Worm (Caenorhabditis elegans): ENCODE data around the gene sea-1.

Gene sea-1

ce11 chrII:3699591-3699990, 26.2 kb upstream of the sea-1 start, which contains the start of gene srx-104:
TSS of gene srx-104 (minus strand) at chrII:3699691.
- TF ChIP-seq ref-1 (GFP tag; conservative IDR thresholded peaks at IDR 0.05): no peak

ce11 chrII:3694664-3695063, 21.3 kb upstream of the sea-1 start, which contains the start of gene srx-102:
TSS of gene srx-102 (minus strand) at chrII:3694764.
- TF ChIP-seq cog-1 (tag; optimal IDR thresholded peaks at IDR 0.05) (no peak), flt-1 (GFP tag; IDR thresholded peaks at IDR 0.05) (no peak), tab-1 (GFP tag; IDR thresholded peaks at IDR 0.05) (no peak), ztf-23 (GFP tag; IDR thresholded peaks at IDR 0.05) (no peak), T22C8.4 (GFP tag; IDR thresholded peaks at IDR 0.05) (no peak), med-1 (GFP tag; optimal IDR thresholded peaks at IDR 0.05; ENCODE audit: insufficient read depth) (no peak), klf-2 (GFP tag; conservative IDR thresholded peaks at IDR 0.05) (no peak), ref-1 (GFP tag; conservative IDR thresholded peaks at IDR 0.05) (no peak), ztf-29 (GFP tag; IDR thresholded peaks at IDR 0.05) (no peak)

ce11 chrII:3690646-3691045, 17.3 kb upstream of the sea-1 start, which contains the start of gene srx-101:
TSS of gene srx-101 (minus strand) at chrII:3690746.
- TF ChIP-seq flt-1 (GFP tag; IDR thresholded peaks at IDR 0.05) (no peak), med-1 (GFP tag; optimal IDR thresholded peaks at IDR 0.05; ENCODE audit: insufficient read depth) (no peak), ztf-23 (GFP tag; IDR thresholded peaks at IDR 0.05) (no peak), T22C8.4 (GFP tag; IDR thresholded peaks at IDR 0.05) (no peak), tab-1 (GFP tag; IDR thresholded peaks at IDR 0.05) (no peak), ztf-29 (GFP tag; IDR thresholded peaks at IDR 0.05) (no peak), ref-1 (GFP tag; conservative IDR thresholded peaks at IDR 0.05) (no peak), cog-1 (tag; optimal IDR thresholded peaks at IDR 0.05) (no peak), klf-2 (GFP tag; conservative IDR thresholded peaks at IDR 0.05) (no peak)

ce11 chrII:3688333-3688732, 14.9 kb upstream of the sea-1 start, which contains the start of gene ifas-1:
TSS of gene ifas-1 (minus strand) at chrII:3688719.
- TF ChIP-seq cog-1 (tag; optimal IDR thresholded peaks at IDR 0.05) (no peak), med-1 (GFP tag; optimal IDR thresholded peaks at IDR 0.05; ENCODE audit: insufficient read depth) (no peak), ztf-29 (GFP tag; IDR thresholded peaks at IDR 0.05) (no peak), T22C8.4 (GFP tag; IDR thresholded peaks at IDR 0.05) (no peak), klf-2 (GFP tag; conservative IDR thresholded peaks at IDR 0.05) (no peak), tab-1 (GFP tag; IDR thresholded peaks at IDR 0.05) (no peak), ref-1 (GFP tag; conservative IDR thresholded peaks at IDR 0.05) (no peak), ztf-23 (GFP tag; IDR thresholded peaks at IDR 0.05) (no peak)

- no peak for TF ChIP-seq flt-1 (GFP tag; IDR thresholded peaks at IDR 0.05)
- TF ChIP-seq klf-2 (GFP tag; conservative IDR thresholded peaks at IDR 0.05): no peak
- TF ChIP-seq tab-1 (GFP tag; IDR thresholded peaks at IDR 0.05): no peak
- no peak for TF ChIP-seq ztf-29 (GFP tag; IDR thresholded peaks at IDR 0.05)
- no peak for TF ChIP-seq cog-1 (tag; optimal IDR thresholded peaks at IDR 0.05)
- TF ChIP-seq T22C8.4 (GFP tag; IDR thresholded peaks at IDR 0.05): no peak
- no peak for TF ChIP-seq med-1 (GFP tag; optimal IDR thresholded peaks at IDR 0.05; ENCODE audit: insufficient read depth)
- TF ChIP-seq ztf-23 (GFP tag; IDR thresholded peaks at IDR 0.05): no peak
- no peak for TF ChIP-seq ref-1 (GFP tag; conservative IDR thresholded peaks at IDR 0.05)
These were observed 11.2 kb upstream of the sea-1 start for ce11 chrII:3684487-3685067.

ce11 chrII:3682770-3683234, 9.4 kb upstream of the sea-1 start, which contains the start of gene F19B10.1:
TSS of gene F19B10.1 (plus strand) at chrII:3683184.
- TF ChIP-seq cog-1 (tag; optimal IDR thresholded peaks at IDR 0.05) (no peak), ref-1 (GFP tag; conservative IDR thresholded peaks at IDR 0.05) (no peak), ztf-29 (GFP tag; IDR thresholded peaks at IDR 0.05) (no peak), tab-1 (GFP tag; IDR thresholded peaks at IDR 0.05) (no peak), T22C8.4 (GFP tag; IDR thresholded peaks at IDR 0.05) (no peak), med-1 (GFP tag; optimal IDR thresholded peaks at IDR 0.05; ENCODE audit: insufficient read depth) (no peak), ztf-23 (GFP tag; IDR thresholded peaks at IDR 0.05) (no peak), flt-1 (GFP tag; IDR thresholded peaks at IDR 0.05) (no peak), klf-2 (GFP tag; conservative IDR thresholded peaks at IDR 0.05) (no peak)

- no peak for TF ChIP-seq ref-1 (GFP tag; conservative IDR thresholded peaks at IDR 0.05)
- no peak for TF ChIP-seq ztf-23 (GFP tag; IDR thresholded peaks at IDR 0.05)
- TF ChIP-seq tab-1 (GFP tag; IDR thresholded peaks at IDR 0.05): no peak
- TF ChIP-seq flt-1 (GFP tag; IDR thresholded peaks at IDR 0.05): no peak
- no peak for TF ChIP-seq med-1 (GFP tag; optimal IDR thresholded peaks at IDR 0.05; ENCODE audit: insufficient read depth)
- TF ChIP-seq cog-1 (tag; optimal IDR thresholded peaks at IDR 0.05): no peak
- no peak for TF ChIP-seq ztf-29 (GFP tag; IDR thresholded peaks at IDR 0.05)
- no peak for TF ChIP-seq klf-2 (GFP tag; conservative IDR thresholded peaks at IDR 0.05)
- no peak for TF ChIP-seq T22C8.4 (GFP tag; IDR thresholded peaks at IDR 0.05)
These were observed 8.1 kb upstream of the sea-1 start, which contains the start of gene F19B10.10 for ce11 chrII:3681365-3682083. TSS of gene F19B10.10 (minus strand) at chrII:3681415.

- TF ChIP-seq tab-1 (GFP tag; IDR thresholded peaks at IDR 0.05) (no peak), med-1 (GFP tag; optimal IDR thresholded peaks at IDR 0.05; ENCODE audit: insufficient read depth) (no peak), ref-1 (GFP tag; conservative IDR thresholded peaks at IDR 0.05) (no peak), ztf-29 (GFP tag; IDR thresholded peaks at IDR 0.05) (no peak), T22C8.4 (GFP tag; IDR thresholded peaks at IDR 0.05) (no peak), cog-1 (tag; optimal IDR thresholded peaks at IDR 0.05) (no peak), klf-2 (GFP tag; conservative IDR thresholded peaks at IDR 0.05) (no peak), flt-1 (GFP tag; IDR thresholded peaks at IDR 0.05) (no peak), ztf-23 (GFP tag; IDR thresholded peaks at IDR 0.05) (no peak)
These were observed 7.0 kb upstream of the sea-1 start for ce11 chrII:3680366-3680765.

- no peak for TF ChIP-seq ref-1 (GFP tag; conservative IDR thresholded peaks at IDR 0.05)
These were observed 5.6 kb upstream of the sea-1 start for ce11 chrII:3678978-3679377.
